Worm (Caenorhabditis elegans): ENCODE data around the gene hsp-12.2.

DNA sequence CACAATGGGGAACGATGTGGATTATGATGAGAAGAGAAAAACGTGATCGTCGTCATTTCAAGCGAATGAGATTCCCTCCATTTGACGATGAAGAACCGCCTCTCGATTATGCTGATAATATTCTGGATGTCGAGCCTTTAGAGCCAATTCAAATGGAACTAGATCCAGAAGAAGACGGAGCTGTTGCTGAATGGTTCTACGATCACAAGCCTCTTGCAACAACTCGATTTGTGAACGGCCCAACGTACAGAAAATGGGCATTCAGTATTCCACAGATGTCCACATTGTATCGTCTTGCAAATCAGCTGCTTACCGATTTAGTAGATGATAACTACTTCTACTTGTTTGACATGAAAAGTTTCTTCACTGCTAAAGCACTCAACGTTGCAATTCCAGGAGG, 26.9 kb downstream of the hsp-12.2 start:
- TF ChIP-seq him-1 (tag; optimal IDR thresholded peaks at IDR 0.05) (no peak), W03F9.2 (tag; optimal IDR thresholded peaks at IDR 0.05) (no peak)

Data from whole organism, L4/young adult.